Fruit fly (Drosophila melanogaster) whole organism, wandering third instar larva: ENCODE measurements around the gene Wdr92.
A peak's percentile ranks its signal among the peaks of the same experiment; 100 is the strongest.

Experiments
- Abd-B ChIP-seq: fragments of >200 bp; optimal IDR thresholded peaks from 2 replicates; lab custom pipeline; 2017; ENCODE audit warnings: missing biosample characterization, missing genetic modification characterization
- CrebA ChIP-seq: fragments of 200-800 bp; sonication (Bioruptor generic); optimal IDR thresholded peaks from 2 replicates; lab custom pipeline; 2016; ENCODE audit warnings: missing biosample characterization, mild to moderate bottlenecking, missing genetic modification characterization, borderline replicate concordance
- Dfd ChIP-seq: fragments of >200 bp; optimal IDR thresholded peaks from 2 replicates; lab custom pipeline; 2017; ENCODE audit warnings: missing biosample characterization, missing genetic modification characterization
- Dif ChIP-seq: fragments of 200-275, 200-300 bp; sonication (Bioruptor generic); optimal IDR thresholded peaks from 2 replicates; lab custom pipeline; 2018; ENCODE audit warnings: missing biosample characterization, missing genetic modification characterization; ENCODE audit not compliant: partially characterized antibody
- HLH106 ChIP-seq: fragments of 200-800 bp; optimal IDR thresholded peaks from 3 replicates; lab custom pipeline; 2019; ENCODE audit warnings: missing biosample characterization, mild to moderate bottlenecking, missing genetic modification characterization, moderate library complexity
- Hnf4 ChIP-seq: fragments of 200-800 bp; sonication (Bioruptor generic); optimal IDR thresholded peaks from 2 replicates; lab custom pipeline; 2016; ENCODE audit warnings: missing biosample characterization, mild to moderate bottlenecking, missing genetic modification characterization
- Hr78 ChIP-seq: fragments of >200 bp; optimal IDR thresholded peaks from 2 replicates; lab custom pipeline; 2017; ENCODE audit warnings: missing biosample characterization, missing genetic modification characterization
- Jra ChIP-seq: sonication (Bioruptor generic); optimal IDR thresholded peaks from 2 replicates; lab custom pipeline; 2016; ENCODE audit warnings: missing biosample characterization, missing genetic modification characterization
- Mio ChIP-seq: sonication (Bioruptor generic); optimal IDR thresholded peaks from 2 replicates; lab custom pipeline; 2016; ENCODE audit warnings: missing biosample characterization, missing genetic modification characterization
- Myc ChIP-seq: fragments of >200 bp; optimal IDR thresholded peaks from 2 replicates; lab custom pipeline; 2017
- N ChIP-seq: fragments of >200 bp; optimal IDR thresholded peaks from 2 replicates; lab custom pipeline; 2018; ENCODE audit warnings: missing biosample characterization, missing external identifiers, missing genetic modification characterization
- Rel ChIP-seq, 2 experiments: fragments of 200-800 bp; sonication (Bioruptor generic) in 1 of 2; optimal IDR thresholded peaks; 2 replicates in 1 of 2; 3 replicates in 1 of 2; lab custom pipeline; 2016 to 2019; ENCODE audit warnings: mild to moderate bottlenecking in 2 of 2, missing biosample characterization in 2 of 2, missing genetic modification characterization in 2 of 2, moderate library complexity in 1 of 2
- Sp1 ChIP-seq: fragments of 200-800 bp; sonication (Bioruptor generic); optimal IDR thresholded peaks from 3 replicates; lab custom pipeline; 2019; ENCODE audit warnings: missing biosample characterization, mild to moderate bottlenecking, missing genetic modification characterization, moderate library complexity
- Vsx2 ChIP-seq: fragments of 200-300, 225-300 bp; sonication (Bioruptor generic); optimal IDR thresholded peaks from 2 replicates; lab custom pipeline; 2018; ENCODE audit warnings: missing biosample characterization, missing genetic modification characterization; ENCODE audit not compliant: partially characterized antibody
- br ChIP-seq: fragments of 200-800 bp; sonication (Bioruptor generic); optimal IDR thresholded peaks from 2 replicates; lab custom pipeline; 2016; ENCODE audit warnings: missing biosample characterization, missing genetic modification characterization
- brk ChIP-seq: fragments of 200-800 bp; sonication (Bioruptor generic); optimal IDR thresholded peaks from 2 replicates; lab custom pipeline; 2016; ENCODE audit warnings: missing biosample characterization, mild to moderate bottlenecking, missing genetic modification characterization
- dl ChIP-seq, 2 experiments: fragments of 175-275, 200-275 bp in 1 of 2; fragments of 200-275 bp in 1 of 2; sonication (Bioruptor generic); optimal IDR thresholded peaks; lab custom pipeline; 2018; ENCODE audit warnings: mild to moderate bottlenecking in 2 of 2, missing biosample characterization in 2 of 2, missing genetic modification characterization in 2 of 2, moderate library complexity in 2 of 2; ENCODE audit not compliant: partially characterized antibody in 2 of 2, insufficient read depth in 1 of 2
- dmrt93B ChIP-seq: fragments of 200-800 bp; sonication (Bioruptor generic); optimal IDR thresholded peaks from 2 replicates; lab custom pipeline; 2018; ENCODE audit warnings: missing biosample characterization, mild to moderate bottlenecking, missing genetic modification characterization
- dsf ChIP-seq: sonication (Bioruptor generic); optimal IDR thresholded peaks from 2 replicates; lab custom pipeline; 2016; ENCODE audit warnings: missing biosample characterization, missing genetic modification characterization, borderline replicate concordance
- h ChIP-seq: fragments of 200-800 bp; sonication (Bioruptor generic); optimal IDR thresholded peaks from 3 replicates; lab custom pipeline; 2016; ENCODE audit warnings: missing biosample characterization, mild to moderate bottlenecking, missing genetic modification characterization
- jim ChIP-seq: fragments of 175-275, 200-325 bp; sonication (Bioruptor generic); optimal IDR thresholded peaks from 2 replicates; lab custom pipeline; 2016; ENCODE audit warnings: missing biosample characterization, mild to moderate bottlenecking, missing genetic modification characterization
- lola ChIP-seq: fragments of >200 bp; optimal IDR thresholded peaks from 2 replicates; lab custom pipeline; 2017; ENCODE audit warnings: missing biosample characterization, missing genetic modification characterization
- rgr ChIP-seq: fragments of 200-800 bp; sonication (Bioruptor generic); optimal IDR thresholded peaks from 3 replicates; lab custom pipeline; 2016; ENCODE audit warnings: missing biosample characterization, mild to moderate bottlenecking, missing genetic modification characterization
- sage ChIP-seq: fragments of 200-800 bp; sonication (Bioruptor generic); optimal IDR thresholded peaks from 2 replicates; lab custom pipeline; 2016; ENCODE audit warnings: missing biosample characterization, mild to moderate bottlenecking, missing genetic modification characterization
- sv ChIP-seq: fragments of 200-800 bp; sonication (Bioruptor generic); optimal IDR thresholded peaks from 3 replicates; lab custom pipeline; 2016; ENCODE audit warnings: missing biosample characterization, missing genetic modification characterization
- tai ChIP-seq: sonication (Bioruptor generic); optimal IDR thresholded peaks from 2 replicates; lab custom pipeline; 2016; ENCODE audit warnings: missing biosample characterization, missing genetic modification characterization
- usp ChIP-seq: fragments of >200 bp; optimal IDR thresholded peaks from 2 replicates; lab custom pipeline; 2017; ENCODE audit warnings: missing biosample characterization, missing genetic modification characterization
- woc ChIP-seq: sonication (Bioruptor generic); optimal IDR thresholded peaks from 2 replicates; lab custom pipeline; 2016; ENCODE audit warnings: missing biosample characterization, mild to moderate bottlenecking, missing genetic modification characterization

Gene Wdr92

DNA sequence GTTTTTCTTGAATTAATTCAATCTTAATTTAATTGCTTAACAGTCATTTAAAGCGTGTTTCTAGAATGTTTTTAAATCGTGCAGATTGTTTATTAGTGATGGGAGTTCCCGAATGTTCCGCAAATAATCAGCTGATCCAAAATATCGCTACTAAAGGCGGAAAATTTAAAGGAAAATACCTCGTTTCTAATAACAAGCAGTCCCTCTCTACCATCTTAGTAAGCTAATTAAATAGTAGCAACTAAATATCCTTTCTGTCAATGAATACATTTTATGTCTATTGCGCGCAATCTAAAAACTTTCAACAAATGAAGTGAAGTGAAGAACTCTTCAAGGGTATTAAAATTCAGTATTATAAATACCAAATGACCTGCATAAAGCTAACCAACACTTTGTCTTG, 4.5 kb downstream of the Wdr92 start, which contains the start of gene CG5290 (continued):
- TF ChIP-seq woc (GFP tag; lab: Kevin White, UChicago) (peak; percentile 45), Vsx2 (GFP tag; lab: Kevin White, UChicago) (peak; percentile 54), Mio (GFP tag; lab: Kevin White, UChicago) (no peak), brk (GFP tag; lab: Kevin White, UChicago) (peak; percentile 22), h (GFP tag; lab: Kevin White, UChicago) (peak; percentile 31), Jra (GFP tag; lab: Kevin White, UChicago) (peak; percentile 28), dmrt93B (GFP tag; lab: Kevin White, UChicago) (no peak), jim (GFP tag; lab: Kevin White, UChicago) (no peak), Myc (lab: Kevin White, UChicago) (peak; percentile 22), CrebA (no peak), Hnf4 (GFP tag; lab: Kevin White, UChicago) (peak; percentile 66), sv (GFP tag; lab: Kevin White, UChicago) (peak; percentile 20), Dfd (no peak), N (GFP tag; lab: Kevin White, UChicago) (no peak), sage (GFP tag; lab: Kevin White, UChicago) (no peak), lola (GFP tag; lab: Kevin White, UChicago) (no peak), Abd-B (no peak)

dm6 chr3L:17912972-17913763, 5.2 kb downstream of the Wdr92 start:
- peak; percentile 84 for TF ChIP-seq h (GFP tag; lab: Kevin White, UChicago)
- TF ChIP-seq br (GFP tag; lab: Kevin White, UChicago): peak; percentile 61
- peak; percentile 20 for TF ChIP-seq Sp1 (GFP tag; lab: Kevin White, UChicago)
- no peak for TF ChIP-seq Abd-B
- TF ChIP-seq Jra (GFP tag; lab: Kevin White, UChicago): peak; percentile 3
- no peak for TF ChIP-seq dsf (GFP tag; lab: Kevin White, UChicago)
- no peak for TF ChIP-seq Hr78 (GFP tag; lab: Kevin White, UChicago)
- no peak for TF ChIP-seq CrebA
- TF ChIP-seq rgr (GFP tag; lab: Kevin White, UChicago): peak; percentile 5
- TF ChIP-seq dl (GFP tag; optimal IDR thresholded peaks at IDR 0.05; lab: Kevin White, UChicago; ENCODE audit: insufficient read depth in 1 of 2, partially characterized antibody in 2 of 2): peak; percentile 75 to 91
- no peak for TF ChIP-seq Rel (GFP tag; optimal IDR thresholded peaks at IDR 0.05; lab: Kevin White, UChicago)
- TF ChIP-seq Rel (tag; optimal IDR thresholded peaks at IDR 0.05; lab: Kevin White, UChicago): peak; percentile 99
- no peak for TF ChIP-seq tai (GFP tag; lab: Kevin White, UChicago)
- TF ChIP-seq, all 38 proteins: peak for 7

- TF ChIP-seq Dif (GFP tag; lab: Kevin White, UChicago) (peak; percentile 64), dl (GFP tag; optimal IDR thresholded peaks at IDR 0.05; lab: Kevin White, UChicago; ENCODE audit: insufficient read depth in 1 of 2, partially characterized antibody in 2 of 2) (no peak), HLH106 (tag; lab: Kevin White, UChicago) (no peak), Mio (GFP tag; lab: Kevin White, UChicago) (no peak), h (GFP tag; lab: Kevin White, UChicago) (peak; percentile 1), br (GFP tag; lab: Kevin White, UChicago) (no peak), CrebA (peak; percentile 74)
Measured at dm6 chr3L:17913966-17914540, 6.1 kb downstream of the Wdr92 start.

- TF ChIP-seq h (GFP tag; lab: Kevin White, UChicago) (peak; percentile 8), usp (GFP tag; lab: Kevin White, UChicago) (no peak)
Measured at dm6 chr3L:17915792-17916540, 8.0 kb downstream of the Wdr92 start.
